Fruit fly (Drosophila melanogaster) whole organism, embryonic: ENCODE data around the gene CG11655.

Source experiments
- CG10321 ChIP-seq: fragments of 200-800 bp; sonication (Bioruptor generic); IDR thresholded peaks from 2 replicates; pipeline ENCODE4 v1.3.6; 2022; ENCODE audit warnings: missing biosample characterization, missing genetic modification characterization
- CG10462 ChIP-seq: fragments of 200-800 bp; sonication (Bioruptor generic); optimal IDR thresholded peaks from 2 replicates; lab custom pipeline; 2016; ENCODE audit warnings: missing biosample characterization, missing genetic modification characterization
- CG11398 ChIP-seq: fragments of 200-800 bp; sonication (Bioruptor generic); optimal IDR thresholded peaks from 2 replicates; lab custom pipeline; 2016; ENCODE audit warnings: missing biosample characterization, missing genetic modification characterization
- CG13296 ChIP-seq: fragments of 200-800 bp; sonication (Bioruptor generic); optimal IDR thresholded peaks from 3 replicates; lab custom pipeline; 2018; ENCODE audit warnings: missing biosample characterization, mild to moderate bottlenecking, missing genetic modification characterization
- CG15601 ChIP-seq: fragments of 200-800 bp; sonication (Bioruptor generic); optimal IDR thresholded peaks from 3 replicates; lab custom pipeline; 2019; ENCODE audit warnings: missing biosample characterization, mild to moderate bottlenecking, missing genetic modification characterization, moderate library complexity
- CG17361 ChIP-seq: fragments of 200-800 bp; sonication (Bioruptor generic); IDR thresholded peaks from 3 replicates; pipeline ENCODE4 v1.3.6; 2022; ENCODE audit warnings: missing biosample characterization, missing genetic modification characterization
- CG17568 ChIP-seq: fragments of 200-800 bp; sonication (Bioruptor generic); optimal IDR thresholded peaks from 2 replicates; lab custom pipeline; 2018; ENCODE audit warnings: missing biosample characterization, mild to moderate bottlenecking, missing genetic modification characterization, moderate library complexity
- CG18764 ChIP-seq: fragments of 200-800 bp; sonication (Bioruptor generic); optimal IDR thresholded peaks from 3 replicates; lab custom pipeline; 2016; ENCODE audit warnings: missing biosample characterization, missing genetic modification characterization
- CG2116 ChIP-seq: fragments of 200-800 bp; sonication (Bioruptor generic); optimal IDR thresholded peaks from 3 replicates; lab custom pipeline; 2018; ENCODE audit warnings: missing biosample characterization, mild to moderate bottlenecking, missing genetic modification characterization
- CG2712 ChIP-seq: fragments of 200-800 bp; optimal IDR thresholded peaks from 3 replicates; lab custom pipeline; 2019; ENCODE audit warnings: missing biosample characterization, mild to moderate bottlenecking, missing genetic modification characterization, moderate library complexity
- CG31441 ChIP-seq: fragments of 200-800 bp; sonication (Bioruptor generic); IDR thresholded peaks from 2 replicates; pipeline ENCODE4 v1.3.6; 2022; ENCODE audit warnings: missing biosample characterization, missing genetic modification characterization
- CG6854 ChIP-seq: fragments of 200-800 bp; sonication (Bioruptor generic); optimal IDR thresholded peaks from 3 replicates; lab custom pipeline; 2017; ENCODE audit warnings: missing biosample characterization, mild to moderate bottlenecking, missing genetic modification characterization
- CG8924 ChIP-seq: fragments of 200-800 bp; optimal IDR thresholded peaks from 3 replicates; lab custom pipeline; 2019; ENCODE audit warnings: missing biosample characterization, mild to moderate bottlenecking, missing genetic modification characterization, moderate library complexity
- CG9215 ChIP-seq: fragments of 200-800 bp; sonication (Bioruptor generic); IDR thresholded peaks from 2 replicates; pipeline ENCODE4 v1.3.6; 2022; ENCODE audit warnings: missing biosample characterization, missing genetic modification characterization
- CG9609 ChIP-seq: fragments of 200-800 bp; sonication (Bioruptor generic); optimal IDR thresholded peaks from 3 replicates; lab custom pipeline; 2016; ENCODE audit warnings: missing biosample characterization, missing genetic modification characterization
- CG9876 ChIP-seq: fragments of 200-800 bp; sonication (Bioruptor generic); optimal IDR thresholded peaks from 2 replicates; lab custom pipeline; 2016; ENCODE audit warnings: missing biosample characterization, missing genetic modification characterization
- CTCF ChIP-seq: fragments of 200-800 bp; sonication (Bioruptor generic); optimal IDR thresholded peaks from 2 replicates; lab custom pipeline; 2017; ENCODE audit warnings: missing biosample characterization, mild to moderate bottlenecking, missing genetic modification characterization, moderate library complexity
- H2.0 ChIP-seq: fragments of 200-800 bp; sonication (Bioruptor generic); IDR thresholded peaks from 2 replicates; pipeline ENCODE4 v1.3.6; 2022; ENCODE audit warnings: missing biosample characterization, missing genetic modification characterization
- Hr3 ChIP-seq: fragments of 200-800 bp; sonication (Bioruptor generic); optimal IDR thresholded peaks from 3 replicates; lab custom pipeline; 2016; ENCODE audit warnings: missing biosample characterization, missing genetic modification characterization
- Mes4 ChIP-seq: fragments of 200-800 bp; sonication (Bioruptor generic); optimal IDR thresholded peaks from 2 replicates; lab custom pipeline; 2016; ENCODE audit warnings: missing biosample characterization, missing genetic modification characterization
- Mrtf ChIP-seq: fragments of 200-800 bp; sonication (Bioruptor generic); IDR thresholded peaks from 3 replicates; pipeline ENCODE4 v1.3.6; 2022; ENCODE audit warnings: missing biosample characterization, missing genetic modification characterization
- Ptx1 ChIP-seq: fragments of 200-800 bp; sonication (Bioruptor generic); IDR thresholded peaks from 2 replicates; pipeline ENCODE4 v1.3.6; 2022; ENCODE audit warnings: missing biosample characterization, missing genetic modification characterization
- Sin3A ChIP-seq: fragments of >200 bp; optimal IDR thresholded peaks from 2 replicates; lab custom pipeline; 2018
- Sry-δ ChIP-seq: fragments of 200-800 bp; sonication (Bioruptor generic); optimal IDR thresholded peaks from 2 replicates; lab custom pipeline; 2016; ENCODE audit warnings: missing biosample characterization, missing genetic modification characterization
- TFAM ChIP-seq: fragments of 200-800 bp; sonication (Bioruptor generic); optimal IDR thresholded peaks from 2 replicates; lab custom pipeline; 2017; ENCODE audit warnings: missing biosample characterization, missing genetic modification characterization, inconsistent platforms
- Usf ChIP-seq: fragments of 200-800 bp; sonication (Bioruptor generic); optimal IDR thresholded peaks from 2 replicates; lab custom pipeline; 2017; ENCODE audit warnings: missing genotype, missing biosample characterization, missing genetic modification characterization
- ac ChIP-seq: fragments of 200-800 bp; sonication (Bioruptor generic); optimal IDR thresholded peaks from 3 replicates; lab custom pipeline; 2017; ENCODE audit warnings: missing biosample characterization, mild to moderate bottlenecking, missing genetic modification characterization
- amos ChIP-seq: fragments of 200-800 bp; sonication (Bioruptor generic); IDR thresholded peaks from 2 replicates; pipeline ENCODE4 v1.3.6; 2022; ENCODE audit warnings: missing biosample characterization, missing genetic modification characterization; ENCODE audit not compliant: partially characterized antibody
- cas ChIP-seq: fragments of 200-800 bp; sonication (Bioruptor generic); IDR thresholded peaks from 2 replicates; pipeline ENCODE4 v1.3.6; 2022; ENCODE audit warnings: missing biosample characterization, missing genetic modification characterization
- caup ChIP-seq: fragments of 200-800 bp; sonication (Bioruptor generic); optimal IDR thresholded peaks from 3 replicates; lab custom pipeline; 2017; ENCODE audit warnings: missing biosample characterization, mild to moderate bottlenecking, missing genetic modification characterization, moderate library complexity; ENCODE audit not compliant: severe bottlenecking
- chn ChIP-seq: fragments of 200-800 bp; sonication (Bioruptor generic); optimal IDR thresholded peaks from 2 replicates; lab custom pipeline; 2016; ENCODE audit warnings: missing biosample characterization, missing genetic modification characterization
- corto ChIP-seq: fragments of 200-800 bp; sonication (Bioruptor generic); optimal IDR thresholded peaks from 2 replicates; lab custom pipeline; 2016; ENCODE audit warnings: missing biosample characterization, mild to moderate bottlenecking, missing genetic modification characterization, moderate library complexity
- dati ChIP-seq: fragments of 200-800 bp; sonication (Bioruptor generic); IDR thresholded peaks from 2 replicates; pipeline ENCODE4 v1.3.6; 2022; ENCODE audit warnings: missing biosample characterization, missing genetic modification characterization
- dm ChIP-seq: fragments of 200-800 bp; sonication (Bioruptor generic); optimal IDR thresholded peaks from 3 replicates; lab custom pipeline; 2016; ENCODE audit warnings: missing biosample characterization, missing genetic modification characterization
- dmrt11E ChIP-seq: fragments of 200-800 bp; sonication (Bioruptor generic); optimal IDR thresholded peaks from 3 replicates; lab custom pipeline; 2018; ENCODE audit warnings: missing biosample characterization, mild to moderate bottlenecking, missing genetic modification characterization, moderate library complexity
- dmrt99B ChIP-seq: fragments of 200-800 bp; sonication (Bioruptor generic); optimal IDR thresholded peaks from 2 replicates; lab custom pipeline; 2018; ENCODE audit warnings: missing biosample characterization, mild to moderate bottlenecking, missing genetic modification characterization, moderate library complexity
- gce ChIP-seq: fragments of 200-800 bp; sonication (Bioruptor generic); IDR thresholded peaks from 3 replicates; pipeline ENCODE4 v1.3.6; 2022; ENCODE audit warnings: missing biosample characterization, missing genetic modification characterization
- gt ChIP-seq: fragments of 200-800 bp; sonication (Bioruptor generic); IDR thresholded peaks from 2 replicates; pipeline ENCODE4 v1.3.6; 2022; ENCODE audit warnings: missing biosample characterization, missing genetic modification characterization
- hbn ChIP-seq: fragments of 200-800 bp; sonication (Bioruptor generic); IDR thresholded peaks from 2 replicates; pipeline ENCODE4 v1.3.6; 2022; ENCODE audit warnings: missing biosample characterization, missing genetic modification characterization; ENCODE audit not compliant: partially characterized antibody
- jing ChIP-seq: fragments of 200-800 bp; sonication (Bioruptor generic); optimal IDR thresholded peaks from 2 replicates; lab custom pipeline; 2018; ENCODE audit warnings: missing biosample characterization, mild to moderate bottlenecking, missing genetic modification characterization
- lab ChIP-seq: fragments of 200-800 bp; sonication (Bioruptor generic); optimal IDR thresholded peaks from 3 replicates; lab custom pipeline; 2017; ENCODE audit warnings: missing biosample characterization, missing genetic modification characterization, mild to moderate bottlenecking, moderate library complexity, missing genetic modification reagents
- oc ChIP-seq: fragments of 200-800 bp; sonication (Bioruptor generic); optimal IDR thresholded peaks from 2 replicates; lab custom pipeline; 2018; ENCODE audit warnings: missing biosample characterization, mild to moderate bottlenecking, missing genetic modification characterization, moderate library complexity
- onecut ChIP-seq: fragments of 200-800 bp; sonication (Bioruptor generic); IDR thresholded peaks from 2 replicates; pipeline ENCODE4 v1.3.6; 2022; ENCODE audit warnings: missing biosample characterization, missing genetic modification characterization
- peb ChIP-seq: fragments of 200-800 bp; sonication (Bioruptor generic); IDR thresholded peaks from 2 replicates; pipeline ENCODE4 v1.3.6; 2022; ENCODE audit warnings: missing biosample characterization, missing genetic modification characterization
- stc ChIP-seq: fragments of 200-800 bp; sonication (Bioruptor generic); IDR thresholded peaks from 2 replicates; pipeline ENCODE4 v1.3.6; 2022; ENCODE audit warnings: missing biosample characterization, missing genetic modification characterization
- sug ChIP-seq: fragments of 200-800 bp; optimal IDR thresholded peaks from 2 replicates; lab custom pipeline; 2019; ENCODE audit warnings: missing biosample characterization, mild to moderate bottlenecking, missing genetic modification characterization, moderate library complexity
- tin ChIP-seq: fragments of 200-800 bp; sonication (Bioruptor generic); optimal IDR thresholded peaks from 3 replicates; lab custom pipeline; 2016; ENCODE audit warnings: missing biosample characterization, missing genetic modification characterization
- tll ChIP-seq, 2 experiments: fragments of 200-800 bp in 1 of 2; fragments of >200 bp in 1 of 2; sonication (Bioruptor generic) in 1 of 2; optimal IDR thresholded peaks; 2 replicates each; lab custom pipeline; 2017 to 2019; ENCODE audit warnings: missing biosample characterization in 2 of 2, missing genetic modification characterization in 2 of 2, mild to moderate bottlenecking in 1 of 2, moderate library complexity in 1 of 2
- unc-4 ChIP-seq: fragments of 200-800 bp; sonication (Bioruptor generic); IDR thresholded peaks from 2 replicates; pipeline ENCODE4 v1.3.6; 2022; ENCODE audit warnings: missing biosample characterization, missing genetic modification characterization; ENCODE audit not compliant: partially characterized antibody
- wek ChIP-seq: fragments of 200-800 bp; sonication (Bioruptor generic); optimal IDR thresholded peaks from 3 replicates; lab custom pipeline; 2018; ENCODE audit warnings: missing biosample characterization, mild to moderate bottlenecking, missing genetic modification characterization, moderate library complexity
- z ChIP-seq: fragments of 200-800 bp; sonication (Bioruptor generic); IDR thresholded peaks from 3 replicates; pipeline ENCODE4 v1.3.6; 2022; ENCODE audit warnings: missing biosample characterization, missing genetic modification characterization
- zfh1 ChIP-seq: fragments of 200-800 bp; sonication (Bioruptor generic); IDR thresholded peaks from 3 replicates; pipeline ENCODE4 v1.3.6; 2022; ENCODE audit warnings: missing biosample characterization, missing genetic modification characterization

The CG11655 gene

DNA sequence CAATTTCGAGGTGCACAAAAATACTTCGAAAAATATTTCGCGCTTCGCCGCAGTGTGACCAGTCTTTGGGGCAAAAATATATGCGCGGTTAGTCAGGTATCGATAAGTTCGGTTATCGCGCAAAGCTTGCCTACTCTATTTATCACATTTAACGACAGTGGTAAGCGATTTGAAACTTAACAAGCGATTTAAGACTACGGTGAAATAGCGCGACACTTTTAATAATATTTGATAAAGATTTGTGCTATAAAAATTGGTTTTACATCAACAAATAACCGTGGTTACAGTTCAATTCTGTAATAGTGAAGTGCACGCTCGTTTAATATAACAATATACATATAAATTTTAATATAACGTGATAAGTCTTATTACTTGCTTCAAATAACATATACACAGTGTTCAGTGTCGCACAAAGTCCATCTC is 22.1 kb downstream of the CG11655 start, which contains the start of gene mh (continued):
- TF ChIP-seq dmrt99B (tag; lab: Kevin White, UChicago), result no peak
- TF ChIP-seq CG9215 (GFP tag; lab: Robert Waterston, UW), result peak; percentile 33; the same call in 1 of the 2 replicates
- TF ChIP-seq CG9876 (GFP tag; lab: Kevin White, UChicago), result no peak
- no peak for TF ChIP-seq zfh1 (GFP tag; lab: Robert Waterston, UW)
- TF ChIP-seq CG2116 (GFP tag; lab: Kevin White, UChicago), result peak; percentile 45
- no peak for TF ChIP-seq TFAM
- TF ChIP-seq Sin3A (lab: Kevin White, UChicago), result peak; percentile 42
- no peak for TF ChIP-seq wek (GFP tag; lab: Kevin White, UChicago)
- TF ChIP-seq Hr3 (GFP tag; lab: Kevin White, UChicago), result no peak
- TF ChIP-seq CTCF (GFP tag; lab: Kevin White, UChicago), result no peak
- no peak for TF ChIP-seq H2.0 (GFP tag; lab: Robert Waterston, UW)
- no peak for TF ChIP-seq lab (GFP tag; lab: Kevin White, UChicago)
- no peak for TF ChIP-seq Mes4
- no peak for TF ChIP-seq z (GFP tag; lab: Robert Waterston, UW)
- no peak for TF ChIP-seq dmrt11E (tag; lab: Kevin White, UChicago)
- no peak for TF ChIP-seq oc (tag; lab: Kevin White, UChicago)
- no peak for TF ChIP-seq CG8924 (tag; lab: Kevin White, UChicago)
- no peak for TF ChIP-seq Ptx1 (GFP tag; lab: Robert Waterston, UW)
- no peak for TF ChIP-seq ac
- TF ChIP-seq dati (GFP tag; lab: Robert Waterston, UW), result no peak
- TF ChIP-seq Sry-δ, result peak; percentile 80
- no peak for TF ChIP-seq Mrtf (GFP tag; lab: Robert Waterston, UW)
- no peak for TF ChIP-seq CG2712 (tag; lab: Kevin White, UChicago)
- TF ChIP-seq stc (GFP tag; lab: Robert Waterston, UW), result no peak
- TF ChIP-seq CG17361 (GFP tag; lab: Robert Waterston, UW), result peak; percentile 60; the same call in 2 of the 3 replicates
- no peak for TF ChIP-seq Usf
- TF ChIP-seq dm (GFP tag; lab: Kevin White, UChicago), result no peak
- TF ChIP-seq CG6854 (GFP tag; lab: Kevin White, UChicago), result no peak
- no peak for TF ChIP-seq jing (GFP tag; lab: Kevin White, UChicago)
- no peak for TF ChIP-seq cas
- peak; percentile 56 for TF ChIP-seq unc-4 (GFP tag; lab: Robert Waterston, UW)
- TF ChIP-seq hbn (GFP tag; lab: Robert Waterston, UW), result peak; percentile 21; the same call in 1 of the 2 replicates
- no peak for TF ChIP-seq peb (GFP tag; lab: Robert Waterston, UW)
- TF ChIP-seq CG10462 (GFP tag; lab: Kevin White, UChicago), result no peak
- TF ChIP-seq corto (GFP tag; lab: Kevin White, UChicago), result no peak
- TF ChIP-seq chn (GFP tag; lab: Kevin White, UChicago), result no peak
- no peak for TF ChIP-seq CG17568 (GFP tag; lab: Kevin White, UChicago)
- no peak for TF ChIP-seq caup (GFP tag; lab: Kevin White, UChicago)
- no peak for TF ChIP-seq CG13296 (GFP tag; lab: Kevin White, UChicago)
- no peak for TF ChIP-seq CG11398 (GFP tag; lab: Kevin White, UChicago)
- TF ChIP-seq CG15601 (tag; lab: Kevin White, UChicago), result no peak
- TF ChIP-seq gt (GFP tag; lab: Robert Waterston, UW), result no peak
- TF ChIP-seq onecut (GFP tag; lab: Robert Waterston, UW), result no peak
- no peak for TF ChIP-seq CG9609 (GFP tag; lab: Kevin White, UChicago)
- no peak for TF ChIP-seq CG10321 (GFP tag; lab: Robert Waterston, UW)
- TF ChIP-seq CG31441 (GFP tag; lab: Robert Waterston, UW), result no peak
- no peak for TF ChIP-seq tll (GFP tag; optimal IDR thresholded peaks at IDR 0.05; lab: Kevin White, UChicago)
- TF ChIP-seq gce, result no peak
- TF ChIP-seq tin (GFP tag; lab: Kevin White, UChicago), result no peak
- peak; percentile 75 for TF ChIP-seq amos (GFP tag; lab: Robert Waterston, UW)
- TF ChIP-seq CG18764 (GFP tag; lab: Kevin White, UChicago), result no peak
- no peak for TF ChIP-seq sug (tag; lab: Kevin White, UChicago)
